Worm (Caenorhabditis elegans) whole organism, L1 larva: ENCODE measurements around the gene ZK856.11.

ENCODE experiments used
- C16A3.4 ChIP-seq: fragments of 150-350 bp; optimal IDR thresholded peaks from 2 replicates; lab custom pipeline; 2014; ENCODE audit warnings: missing biosample characterization, missing genetic modification characterization
- aha-1 ChIP-seq: fragments of 150-350 bp; optimal IDR thresholded peaks from 2 replicates; lab custom pipeline; 2014; ENCODE audit warnings: missing biosample characterization, missing genetic modification characterization
- aly-2 ChIP-seq: fragments of 150-350 bp; optimal IDR thresholded peaks from 2 replicates; lab custom pipeline; 2014; ENCODE audit warnings: missing biosample characterization, missing genetic modification characterization
- ceh-88 ChIP-seq: fragments of 200-800 bp; sonication (Bioruptor generic); IDR thresholded peaks from 2 replicates; pipeline ENCODE4 v1.3.6; 2022; ENCODE audit warnings: missing genetic modification characterization, missing compliant biosample characterization
- ceh-90 ChIP-seq: sonication (generic microtip); optimal IDR thresholded peaks from 2 replicates; lab custom pipeline; 2016; ENCODE audit warnings: missing genetic modification characterization, missing compliant biosample characterization
- elt-2 ChIP-seq: sonication (generic microtip); optimal IDR thresholded peaks from 2 replicates; lab custom pipeline; 2016; ENCODE audit warnings: missing genetic modification characterization, mild to moderate bottlenecking, inconsistent platforms, missing compliant biosample characterization, missing genetic modification reagents
- ets-5 ChIP-seq: fragments of 200-800 bp; sonication (Bioruptor generic); IDR thresholded peaks from 2 replicates; pipeline ENCODE4 v1.3.6; 2022; ENCODE audit warnings: missing genetic modification characterization, missing compliant biosample characterization
- fkh-10 ChIP-seq: sonication (generic microtip); optimal IDR thresholded peaks from 2 replicates; lab custom pipeline; 2017; ENCODE audit warnings: missing biosample characterization, missing genetic modification reagents, missing genetic modification characterization
- lin-13 ChIP-seq: fragments of 150-350 bp; optimal IDR thresholded peaks from 2 replicates; lab custom pipeline; 2014; ENCODE audit warnings: missing biosample characterization, missing genetic modification reagents, missing genetic modification characterization
- lin-35 ChIP-seq, 2 experiments: fragments of 150-350 bp; optimal IDR thresholded peaks; 2 replicates each; lab custom pipeline; 2014; ENCODE audit warnings: missing biosample characterization in 2 of 2, missing genetic modification characterization in 2 of 2, missing genetic modification reagents in 2 of 2
- lsy-2 ChIP-seq, 2 experiments: fragments of 150-350 bp; optimal IDR thresholded peaks; 2 replicates each; lab custom pipeline; 2014; ENCODE audit warnings: missing biosample characterization in 2 of 2, missing genetic modification characterization in 2 of 2
- nhr-12 ChIP-seq: sonication (generic microtip); optimal IDR thresholded peaks from 2 replicates; lab custom pipeline; 2017; ENCODE audit warnings: missing biosample characterization, missing genetic modification characterization
- nhr-71 ChIP-seq: sonication (generic microtip); optimal IDR thresholded peaks from 2 replicates; lab custom pipeline; 2016; ENCODE audit warnings: mild to moderate bottlenecking, missing genetic modification characterization, moderate library complexity, missing compliant biosample characterization
- nhr-76 ChIP-seq: sonication (generic microtip); optimal IDR thresholded peaks from 2 replicates; lab custom pipeline; 2017; ENCODE audit warnings: missing biosample characterization, missing genetic modification characterization
- pag-3 ChIP-seq: sonication (generic microtip); optimal IDR thresholded peaks from 2 replicates; lab custom pipeline; 2017; ENCODE audit warnings: missing genetic modification characterization, mild to moderate bottlenecking, missing compliant biosample characterization, antibody characterized with exemption, borderline replicate concordance; ENCODE audit not compliant: insufficient read depth
- sox-4 ChIP-seq: sonication (generic microtip); optimal IDR thresholded peaks from 2 replicates; lab custom pipeline; 2016; ENCODE audit warnings: missing genetic modification characterization, missing compliant biosample characterization
- swsn-7 ChIP-seq: sonication (generic microtip); optimal IDR thresholded peaks from 2 replicates; lab custom pipeline; 2016; ENCODE audit warnings: missing genetic modification characterization, missing compliant biosample characterization
- tlp-1 ChIP-seq: fragments of 150-350 bp; optimal IDR thresholded peaks from 2 replicates; lab custom pipeline; 2014; ENCODE audit warnings: missing biosample characterization, missing genetic modification characterization
- unc-62 ChIP-seq: fragments of 150-350 bp; optimal IDR thresholded peaks from 2 replicates; lab custom pipeline; 2014; ENCODE audit warnings: missing biosample characterization, missing genetic modification reagents, missing genetic modification characterization
- vab-15 ChIP-seq: sonication (generic microtip); optimal IDR thresholded peaks from 2 replicates; lab custom pipeline; 2017; ENCODE audit warnings: missing genotype, mild to moderate bottlenecking, missing genetic modification characterization, missing compliant biosample characterization

Gene ZK856.11

ce11 chrV:10160954-10161353, 43.8 kb downstream of the ZK856.11 start, which contains the start of gene C51E3.10:
C51E3.10 (minus strand) TSS chrV:10161134.
- TF ChIP-seq ceh-88, result no peak
- TF ChIP-seq aly-2 (tag; lab: Kevin White, UChicago), result no peak
- TF ChIP-seq nhr-12 (tag; lab: Kevin White, UChicago), result no peak
- TF ChIP-seq ets-5, result no peak
- TF ChIP-seq C16A3.4 (tag; lab: Kevin White, UChicago), result no peak
- TF ChIP-seq nhr-71 (tag; lab: Kevin White, UChicago), result no peak
- no peak for TF ChIP-seq sox-4
- TF ChIP-seq elt-2 (tag; lab: Kevin White, UChicago), result peak; percentile 59
- no peak for TF ChIP-seq aha-1 (tag; lab: Kevin White, UChicago)
- no peak for TF ChIP-seq lsy-2 (tag; optimal IDR thresholded peaks at IDR 0.05; lab: Kevin White, UChicago)
- peak in 1 of 2 experiments; percentile 12 for TF ChIP-seq lin-35 (GFP tag; optimal IDR thresholded peaks at IDR 0.05; lab: Kevin White, UChicago)
- TF ChIP-seq pag-3, result no peak
- no peak for TF ChIP-seq ceh-90 (tag; lab: Kevin White, UChicago)
- no peak for TF ChIP-seq lin-13 (GFP tag; lab: Kevin White, UChicago)
- no peak for TF ChIP-seq vab-15 (tag; lab: Kevin White, UChicago)
- TF ChIP-seq unc-62 (GFP tag; lab: Kevin White, UChicago), result no peak
- no peak for TF ChIP-seq swsn-7 (tag; lab: Kevin White, UChicago)

- no peak for TF ChIP-seq nhr-76
- peak; percentile 65 for TF ChIP-seq elt-2 (tag; lab: Kevin White, UChicago)
These were observed 44.8 kb downstream of the ZK856.11 start for ce11 chrV:10159972-10160371.

- TF ChIP-seq fkh-10, result no peak
These were observed 46.2 kb downstream of the ZK856.11 start, which contains the start of gene srsx-30 for ce11 chrV:10158528-10158927. srsx-30 (plus strand) TSS chrV:10158828.

- TF ChIP-seq tlp-1 (tag; lab: Kevin White, UChicago) (no peak), ceh-90 (tag; lab: Kevin White, UChicago) (no peak)
These were observed 50.0 kb downstream of the ZK856.11 start, which contains the start of gene srsx-29 for ce11 chrV:10154698-10155097. srsx-29 (plus strand) TSS chrV:10154998.
